Fruit fly (Drosophila melanogaster): ENCODE measurements around the gene mmd.

The mmd gene

dm6 chrX:15989631-15990030 is 16.7 kb upstream of the mmd start:
- no peak for TF ChIP-seq pad (GFP tag; optimal IDR thresholded peaks at IDR 0.05)
- TF ChIP-seq Hr96 (GFP tag; optimal IDR thresholded peaks at IDR 0.05) = no peak
- TF ChIP-seq kay (GFP tag; ENCODE audit: borderline replicate concordance) = no peak
- TF ChIP-seq Mnt (GFP tag; optimal IDR thresholded peaks at IDR 0.05) = no peak
- peak; percentile 96 for TF ChIP-seq tj (GFP tag; optimal IDR thresholded peaks at IDR 0.05)
- TF ChIP-seq toe (GFP tag; optimal IDR thresholded peaks at IDR 0.05) = no peak

DNA sequence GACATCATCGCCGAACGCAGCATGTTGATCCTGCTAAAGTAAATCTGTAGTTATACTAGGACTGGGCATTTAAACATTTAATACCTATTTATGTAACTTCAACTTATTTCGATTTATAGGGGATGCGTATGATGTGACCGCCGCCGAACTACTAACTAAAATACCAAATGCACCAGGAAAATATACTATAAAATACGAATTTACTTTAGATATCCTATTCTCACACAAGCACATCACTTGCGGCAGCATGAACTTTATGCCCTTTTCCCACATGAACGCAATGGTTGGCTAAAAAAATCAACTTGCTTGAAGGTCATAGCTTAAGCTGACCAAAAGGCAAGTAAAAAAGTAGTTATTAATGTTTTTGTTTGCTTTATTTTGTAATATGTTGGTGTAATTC is 13.7 kb upstream of the mmd start, which contains the start of gene ND-20:
ND-20 (minus strand) TSS at position 155 of the 400 bp plus-strand sequence.
- TF ChIP-seq Crg-1 (GFP tag; optimal IDR thresholded peaks at IDR 0.05) (no peak), Clk (GFP tag; optimal IDR thresholded peaks at IDR 0.05) (no peak), CG7101 (tag; optimal IDR thresholded peaks at IDR 0.05) (peak; percentile 30), pad (GFP tag; optimal IDR thresholded peaks at IDR 0.05) (peak; percentile 19), CG12768 (GFP tag; optimal IDR thresholded peaks at IDR 0.05) (no peak), CG11617 (GFP tag; optimal IDR thresholded peaks at IDR 0.05) (no peak), bab1 (GFP tag; optimal IDR thresholded peaks at IDR 0.05) (peak; percentile 18), Hr96 (GFP tag; optimal IDR thresholded peaks at IDR 0.05) (no peak), toe (GFP tag; optimal IDR thresholded peaks at IDR 0.05) (no peak), CG33017 (tag; optimal IDR thresholded peaks at IDR 0.05) (no peak), Mnt (GFP tag; optimal IDR thresholded peaks at IDR 0.05) (peak; percentile 16), ovo (GFP tag; optimal IDR thresholded peaks at IDR 0.05) (no peak), CG5204 (GFP tag; optimal IDR thresholded peaks at IDR 0.05) (no peak), cnc (optimal IDR thresholded peaks at IDR 0.05) (no peak), CG14711 (tag; optimal IDR thresholded peaks at IDR 0.05) (peak; percentile 32), tj (GFP tag; optimal IDR thresholded peaks at IDR 0.05) (no peak), cic (GFP tag; optimal IDR thresholded peaks at IDR 0.05) (no peak), CG1620 (GFP tag; optimal IDR thresholded peaks at IDR 0.05) (peak; percentile 30)

dm6 chrX:15983501-15983900 is 10.5 kb upstream of the mmd start, which contains the start of gene Slc25A46a:
Slc25A46a (plus strand) TSS chrX:15983772.
- TF ChIP-seq CG1620 (GFP tag; optimal IDR thresholded peaks at IDR 0.05) = no peak
- no peak for TF ChIP-seq CG14711 (tag; optimal IDR thresholded peaks at IDR 0.05)
- no peak for TF ChIP-seq CG11617 (GFP tag; optimal IDR thresholded peaks at IDR 0.05)
- TF ChIP-seq CG7045 (GFP tag; optimal IDR thresholded peaks at IDR 0.05) = no peak
- TF ChIP-seq pad (GFP tag; optimal IDR thresholded peaks at IDR 0.05) = no peak
- peak; percentile 28 for TF ChIP-seq bab1 (GFP tag; optimal IDR thresholded peaks at IDR 0.05)

- TF ChIP-seq CG33017 (tag; optimal IDR thresholded peaks at IDR 0.05) (no peak), CG12768 (GFP tag; optimal IDR thresholded peaks at IDR 0.05) (no peak), bab1 (GFP tag; optimal IDR thresholded peaks at IDR 0.05) (no peak), CG7045 (GFP tag; optimal IDR thresholded peaks at IDR 0.05) (no peak), toe (GFP tag; optimal IDR thresholded peaks at IDR 0.05) (no peak), CG7101 (tag; optimal IDR thresholded peaks at IDR 0.05) (no peak), Clk (GFP tag; optimal IDR thresholded peaks at IDR 0.05) (no peak), tj (GFP tag; optimal IDR thresholded peaks at IDR 0.05) (no peak), CG14711 (tag; optimal IDR thresholded peaks at IDR 0.05) (no peak), Mnt (GFP tag; optimal IDR thresholded peaks at IDR 0.05) (no peak), cic (GFP tag; optimal IDR thresholded peaks at IDR 0.05) (no peak), kay (GFP tag; ENCODE audit: borderline replicate concordance) (no peak), pad (GFP tag; optimal IDR thresholded peaks at IDR 0.05) (no peak), CG1620 (GFP tag; optimal IDR thresholded peaks at IDR 0.05) (no peak)
Measured at dm6 chrX:15982844-15983243, 9.9 kb upstream of the mmd start, which contains the start of gene Cep164. Cep164 (minus strand) TSS chrX:15982944.

DNA sequence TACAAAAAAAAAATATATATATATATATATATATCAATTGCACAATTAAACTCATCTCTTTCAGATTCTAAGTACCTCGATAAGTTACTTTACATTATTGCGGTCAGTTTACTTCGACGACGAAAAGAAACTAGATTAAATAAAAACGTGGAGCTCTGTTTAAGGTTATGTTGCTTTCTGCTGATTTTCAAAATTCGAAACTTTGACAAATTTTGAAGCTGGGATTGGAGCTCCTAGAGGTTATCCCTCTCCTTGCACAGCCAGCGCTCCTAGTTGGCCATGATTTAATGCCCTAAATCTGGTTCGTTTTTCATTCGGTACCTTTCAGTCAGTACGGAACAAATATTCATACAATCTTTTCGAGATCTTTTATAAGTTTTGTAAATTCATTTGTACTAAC is 3.6 kb upstream of the mmd start, which contains the start of gene CG42766:
CG42766 (plus strand) TSS at position 301 of the 400 bp plus-strand sequence.
- TF ChIP-seq CG5204 (GFP tag; optimal IDR thresholded peaks at IDR 0.05) (no peak), CG14711 (tag; optimal IDR thresholded peaks at IDR 0.05) (no peak), CG7101 (tag; optimal IDR thresholded peaks at IDR 0.05) (no peak), CG1620 (GFP tag; optimal IDR thresholded peaks at IDR 0.05) (no peak), Hr96 (GFP tag; optimal IDR thresholded peaks at IDR 0.05) (no peak), Mnt (GFP tag; optimal IDR thresholded peaks at IDR 0.05) (no peak), toe (GFP tag; optimal IDR thresholded peaks at IDR 0.05) (no peak), Clk (GFP tag; optimal IDR thresholded peaks at IDR 0.05) (no peak), cic (GFP tag; optimal IDR thresholded peaks at IDR 0.05) (no peak), cnc (optimal IDR thresholded peaks at IDR 0.05) (no peak), CG33017 (tag; optimal IDR thresholded peaks at IDR 0.05) (no peak), ovo (GFP tag; optimal IDR thresholded peaks at IDR 0.05) (no peak), pad (GFP tag; optimal IDR thresholded peaks at IDR 0.05) (no peak), CG12768 (GFP tag; optimal IDR thresholded peaks at IDR 0.05) (no peak), bab1 (GFP tag; optimal IDR thresholded peaks at IDR 0.05) (no peak), tj (GFP tag; optimal IDR thresholded peaks at IDR 0.05) (no peak)

- TF ChIP-seq Mnt (GFP tag; optimal IDR thresholded peaks at IDR 0.05) = no peak
- no peak for TF ChIP-seq CG12768 (GFP tag; optimal IDR thresholded peaks at IDR 0.05)
- TF ChIP-seq CG11617 (GFP tag; optimal IDR thresholded peaks at IDR 0.05) = no peak
- no peak for TF ChIP-seq CG14711 (tag; optimal IDR thresholded peaks at IDR 0.05)
- no peak for TF ChIP-seq CG33017 (tag; optimal IDR thresholded peaks at IDR 0.05)
- no peak for TF ChIP-seq kay (GFP tag; ENCODE audit: borderline replicate concordance)
- no peak for TF ChIP-seq tj (GFP tag; optimal IDR thresholded peaks at IDR 0.05)
- no peak for TF ChIP-seq bab1 (GFP tag; optimal IDR thresholded peaks at IDR 0.05)
Measured at dm6 chrX:15974125-15974524, 1.2 kb upstream of the mmd start, which contains the start of gene Or13a. Or13a (plus strand) TSS chrX:15974425.

- TF ChIP-seq bab1 (GFP tag; optimal IDR thresholded peaks at IDR 0.05) (no peak), CG1620 (GFP tag; optimal IDR thresholded peaks at IDR 0.05) (no peak), Hr96 (GFP tag; optimal IDR thresholded peaks at IDR 0.05) (no peak), tj (GFP tag; optimal IDR thresholded peaks at IDR 0.05) (no peak)
Measured at dm6 chrX:15971574-15971973, 1.4 kb downstream of the mmd start.

Data from whole organism, adult.